Worm (Caenorhabditis elegans) whole organism, young adult: ENCODE data around the gene tnt-2.

Experiments
- C17E4.6 ChIP-seq: fragments of 200-800 bp; sonication (Bioruptor generic); IDR thresholded peaks from 2 replicates; pipeline ENCODE4 v1.3.6; 2022; ENCODE audit warnings: missing genetic modification reagents, missing genetic modification characterization, missing compliant biosample characterization
- F52B5.7 ChIP-seq: sonication (generic microtip); optimal IDR thresholded peaks from 2 replicates; lab custom pipeline; 2016; ENCODE audit warnings: mild to moderate bottlenecking, missing genetic modification characterization, missing compliant biosample characterization
- K12H6.12 ChIP-seq: fragments of 200-800 bp; sonication (Bioruptor generic); optimal IDR thresholded peaks from 2 replicates; lab custom pipeline; 2018; ENCODE audit warnings: mild to moderate bottlenecking, missing genetic modification characterization, missing compliant biosample characterization
- Y53F4B.3 ChIP-seq: fragments of 200-800 bp; sonication (Bioruptor generic); IDR thresholded peaks from 2 replicates; pipeline ENCODE4 v1.3.6; 2022; ENCODE audit warnings: missing genetic modification reagents, missing genetic modification characterization, missing compliant biosample characterization
- Y56A3A.18 ChIP-seq: fragments of 200-800 bp; sonication (Bioruptor generic); IDR thresholded peaks from 2 replicates; pipeline ENCODE4 v1.3.6; 2022; ENCODE audit warnings: missing genetic modification reagents, missing genetic modification characterization, missing compliant biosample characterization
- Y79H2A.3 ChIP-seq: fragments of 200-800 bp; sonication (Bioruptor generic); conservative IDR thresholded peaks from 2 replicates; pipeline ENCODE4 v1.3.6; 2022; ENCODE audit warnings: missing genetic modification reagents, missing genetic modification characterization, missing compliant biosample characterization
- Y95B8A.8 ChIP-seq: fragments of 200-800 bp; sonication (Bioruptor generic); IDR thresholded peaks from 2 replicates; pipeline ENCODE4 v1.3.6; 2022; ENCODE audit warnings: missing genetic modification reagents, missing genetic modification characterization, missing compliant biosample characterization
- cebp-1 ChIP-seq, 2 experiments: fragments of 200-800 bp in 1 of 2; sonication (Bioruptor generic) in 1 of 2; sonication (generic microtip) in 1 of 2; IDR thresholded peaks in 1 of 2; optimal IDR thresholded peaks in 1 of 2; 2 replicates each; pipeline versions ENCODE4 v1.3.6 to Lab custom; 2017 to 2022; ENCODE audit warnings: missing compliant biosample characterization in 2 of 2, missing genetic modification characterization in 2 of 2, mild to moderate bottlenecking in 1 of 2, missing genetic modification reagents in 1 of 2, moderate library complexity in 1 of 2
- chd-7 ChIP-seq: sonication (generic microtip); optimal IDR thresholded peaks from 2 replicates; lab custom pipeline; 2016; ENCODE audit warnings: mild to moderate bottlenecking, missing genetic modification characterization, moderate library complexity, missing compliant biosample characterization
- dox-1 ChIP-seq: fragments of 200-800 bp; sonication (Bioruptor generic); IDR thresholded peaks from 2 replicates; pipeline ENCODE4 v1.3.6; 2022; ENCODE audit warnings: missing genetic modification reagents, missing genetic modification characterization, missing compliant biosample characterization
- let-526 ChIP-seq: fragments of 200-800 bp; sonication (Bioruptor generic); IDR thresholded peaks from 2 replicates; pipeline ENCODE4 v1.3.6; 2022; ENCODE audit warnings: missing genetic modification reagents, missing genetic modification characterization, missing compliant biosample characterization
- let-607 ChIP-seq, 2 experiments: fragments of 200-800 bp in 1 of 2; sonication (Bioruptor generic) in 1 of 2; sonication (generic microtip) in 1 of 2; optimal IDR thresholded peaks; 2 replicates each; lab custom pipeline; 2016 to 2018; ENCODE audit warnings: mild to moderate bottlenecking in 2 of 2, missing compliant biosample characterization in 2 of 2, missing genetic modification characterization in 2 of 2, moderate library complexity in 2 of 2, missing genotype in 1 of 2
- lsl-1 ChIP-seq: fragments of 200-800 bp; sonication (Bioruptor generic); optimal IDR thresholded peaks from 2 replicates; lab custom pipeline; 2018; ENCODE audit warnings: mild to moderate bottlenecking, missing genetic modification characterization, moderate library complexity, missing compliant biosample characterization
- madf-8 ChIP-seq: fragments of 200-800 bp; sonication (Bioruptor generic); conservative IDR thresholded peaks from 2 replicates; pipeline ENCODE4 v1.3.6; 2022; ENCODE audit warnings: missing genetic modification reagents, missing genetic modification characterization, missing compliant biosample characterization
- mes-4 ChIP-seq: sonication (generic microtip); optimal IDR thresholded peaks from 2 replicates; lab custom pipeline; 2016; ENCODE audit warnings: missing genotype, missing genetic modification characterization, missing compliant biosample characterization
- mxl-1 ChIP-seq: sonication (generic microtip); optimal IDR thresholded peaks from 2 replicates; lab custom pipeline; 2016; ENCODE audit warnings: missing genetic modification characterization, missing compliant biosample characterization
- nfya-2 ChIP-seq: fragments of 200-800 bp; sonication (Bioruptor generic); IDR thresholded peaks from 2 replicates; pipeline ENCODE4 v1.3.6; 2022; ENCODE audit warnings: missing genetic modification reagents, missing genetic modification characterization, missing compliant biosample characterization
- nhr-120 ChIP-seq: fragments of 200-800 bp; sonication (Bioruptor generic); IDR thresholded peaks from 2 replicates; pipeline ENCODE4 v1.3.6; 2022; ENCODE audit warnings: missing genetic modification characterization, missing compliant biosample characterization
- nhr-80 ChIP-seq: sonication (generic microtip); optimal IDR thresholded peaks from 2 replicates; lab custom pipeline; 2016; ENCODE audit warnings: missing genetic modification characterization, missing compliant biosample characterization
- nhr-90 ChIP-seq: sonication (generic microtip); optimal IDR thresholded peaks from 2 replicates; lab custom pipeline; 2016; ENCODE audit warnings: missing genotype, mild to moderate bottlenecking, missing genetic modification characterization, missing compliant biosample characterization
- sptf-2 ChIP-seq: fragments of 200-800 bp; sonication (Bioruptor generic); optimal IDR thresholded peaks from 2 replicates; lab custom pipeline; 2018; ENCODE audit warnings: mild to moderate bottlenecking, missing genetic modification characterization, missing compliant biosample characterization
- unc-62 ChIP-seq: fragments of 150-350 bp; optimal IDR thresholded peaks from 2 replicates; lab custom pipeline; 2014; ENCODE audit warnings: missing biosample characterization, missing genetic modification reagents, missing genetic modification characterization
- zim-3 ChIP-seq: sonication (generic microtip); optimal IDR thresholded peaks from 2 replicates; lab custom pipeline; 2017; ENCODE audit warnings: mild to moderate bottlenecking, missing genetic modification characterization, moderate library complexity, missing compliant biosample characterization
- ztf-22 ChIP-seq: fragments of 200-800 bp; sonication (Bioruptor generic); optimal IDR thresholded peaks from 2 replicates; lab custom pipeline; 2018; ENCODE audit warnings: mild to moderate bottlenecking, missing genetic modification characterization, moderate library complexity, missing compliant biosample characterization
- ztf-25 ChIP-seq: fragments of 200-800 bp; sonication (Bioruptor generic); IDR thresholded peaks from 2 replicates; pipeline ENCODE4 v1.3.6; 2022; ENCODE audit warnings: missing genetic modification reagents, missing genetic modification characterization, missing compliant biosample characterization
- ztf-6 ChIP-seq: fragments of 200-800 bp; sonication (Bioruptor generic); IDR thresholded peaks from 2 replicates; pipeline ENCODE4 v1.3.6; 2022; ENCODE audit warnings: missing genetic modification reagents, missing genetic modification characterization, missing compliant biosample characterization

tnt-2 gene

DNA sequence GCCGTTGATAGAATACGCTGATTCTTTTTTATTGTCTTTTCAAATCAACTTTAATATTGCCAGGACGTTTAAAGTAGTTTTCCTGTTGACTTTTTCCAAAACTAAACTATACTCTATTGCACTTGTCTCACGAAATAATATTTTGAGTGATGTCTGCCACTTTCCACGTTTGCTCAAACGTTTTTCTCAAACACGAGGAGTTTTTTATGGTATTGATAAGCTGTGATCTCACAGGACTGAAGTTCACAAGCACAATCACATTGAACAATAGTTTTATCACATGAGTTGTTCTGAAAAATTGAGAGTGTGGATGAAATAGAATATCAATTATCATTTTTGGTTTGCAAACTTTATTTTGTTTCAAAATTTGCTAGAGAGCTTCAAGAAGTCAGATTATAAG, 3.5 kb downstream of the tnt-2 start:
- TF ChIP-seq nfya-2 (GFP tag; lab: Robert Waterston, UW) = no peak
- TF ChIP-seq let-607 (tag; optimal IDR thresholded peaks at IDR 0.05; lab: Kevin White, UChicago) = peak in 1 of 2 experiments; percentile 1
- peak; percentile 67 for TF ChIP-seq nhr-80
- TF ChIP-seq ztf-22 (GFP tag; lab: Kevin White, UChicago) = peak; percentile 9
- TF ChIP-seq C17E4.6 (GFP tag; lab: Robert Waterston, UW) = no peak
- no peak for TF ChIP-seq nhr-90

DNA sequence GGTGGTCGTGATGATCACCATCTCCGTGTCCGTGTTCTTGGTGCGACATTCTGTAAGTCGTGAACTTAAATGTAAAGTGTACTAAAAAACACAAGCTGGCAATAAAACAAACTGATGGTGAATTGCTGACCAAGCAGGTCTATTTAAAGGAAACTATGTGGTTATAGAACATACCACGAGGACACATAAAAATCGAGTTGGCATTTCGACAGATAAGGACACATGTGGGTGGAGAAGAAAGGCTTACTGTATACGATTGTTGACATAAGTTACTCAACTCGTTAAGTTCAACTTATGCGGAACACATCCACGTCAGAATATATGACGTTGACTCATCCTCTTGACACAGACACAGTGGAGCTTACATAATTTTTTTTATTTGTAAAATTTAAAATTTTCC, 4.5 kb downstream of the tnt-2 start, which contains the start of gene F53A9.8:
TSS of gene F53A9.8 (minus strand) at position 49 of the 400 bp plus-strand sequence.
- TF ChIP-seq chd-7 (tag; lab: Kevin White, UChicago) (no peak), nhr-80 (peak; percentile 21), nhr-120 (GFP tag; lab: Robert Waterston, UW) (0 out of 2 replicates have a peak, but pooled peaks have one; percentile 1), dox-1 (GFP tag; lab: Robert Waterston, UW) (0 out of 2 replicates have a peak, but pooled peaks have one; percentile 9), Y53F4B.3 (GFP tag; lab: Robert Waterston, UW) (no peak), ztf-22 (GFP tag; lab: Kevin White, UChicago) (peak; percentile 28), cebp-1 (GFP tag; IDR thresholded peaks at IDR 0.05; lab: Robert Waterston, UW) (no peak), cebp-1 (tag; optimal IDR thresholded peaks at IDR 0.05; lab: Kevin White, UChicago) (peak; percentile 7)
- TF ChIP-seq, all 124 proteins: peak for 5

DNA sequence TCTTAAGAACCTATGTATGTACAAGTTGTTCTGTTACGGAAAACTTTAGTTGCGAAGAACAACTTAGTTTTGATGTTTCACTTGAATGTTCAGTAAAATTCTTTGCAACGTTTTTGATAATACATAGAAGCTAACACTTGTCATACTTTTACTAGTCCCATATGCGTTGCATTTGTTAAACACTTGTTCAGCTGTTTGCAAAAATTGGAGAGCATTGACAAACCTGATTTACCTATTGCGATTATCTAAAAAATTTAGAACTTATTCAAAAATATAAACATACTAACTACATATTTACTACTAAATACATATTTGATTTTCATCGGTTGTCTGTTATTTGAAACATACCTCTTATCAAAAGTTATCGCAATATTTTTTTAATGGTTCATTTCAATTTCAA, 5.2 kb downstream of the tnt-2 start:
- TF ChIP-seq Y56A3A.18 (GFP tag; lab: Robert Waterston, UW) = 0 out of 2 replicates have a peak, but pooled peaks have one; percentile 33
- no peak for TF ChIP-seq ztf-22 (GFP tag; lab: Kevin White, UChicago)
- no peak for TF ChIP-seq cebp-1 (GFP tag; IDR thresholded peaks at IDR 0.05; lab: Robert Waterston, UW)
- peak; percentile 7 for TF ChIP-seq cebp-1 (tag; optimal IDR thresholded peaks at IDR 0.05; lab: Kevin White, UChicago)
- 0 out of 2 replicates have a peak, but pooled peaks have one; percentile 63 for TF ChIP-seq let-526
- 0 out of 2 replicates have a peak, but pooled peaks have one; percentile 30 for TF ChIP-seq Y79H2A.3 (GFP tag; lab: Robert Waterston, UW)
- TF ChIP-seq lsl-1 (GFP tag; lab: Kevin White, UChicago) = no peak
- no peak for TF ChIP-seq nhr-80

DNA sequence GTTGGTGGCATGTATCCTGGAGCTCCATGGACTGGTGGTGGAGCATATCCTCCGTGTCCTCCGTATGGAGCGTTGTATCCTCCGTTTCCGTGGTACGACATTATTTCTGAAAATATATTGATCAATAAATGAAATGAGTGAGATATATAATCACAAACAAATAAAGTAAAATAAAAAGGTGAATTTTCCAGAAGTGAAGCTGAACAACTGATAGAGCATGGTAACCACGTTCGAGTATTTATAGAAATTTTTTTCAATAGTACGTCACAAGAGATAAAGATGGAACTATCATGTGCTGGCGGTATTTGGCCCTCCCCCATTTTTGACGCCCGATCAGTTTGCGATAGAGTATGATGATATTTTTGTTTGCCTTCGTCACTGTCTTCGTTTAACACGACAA, 6.5 kb downstream of the tnt-2 start, which contains the start of gene F53A9.7:
TSS of gene F53A9.7 (minus strand) at position 101 of the 400 bp plus-strand sequence.
- TF ChIP-seq ztf-6 (GFP tag; lab: Robert Waterston, UW) (no peak), ztf-25 (GFP tag; lab: Robert Waterston, UW) (no peak), Y95B8A.8 (GFP tag; lab: Robert Waterston, UW) (no peak), zim-3 (tag; lab: Kevin White, UChicago) (no peak), K12H6.12 (no peak), nhr-120 (GFP tag; lab: Robert Waterston, UW) (no peak)

DNA sequence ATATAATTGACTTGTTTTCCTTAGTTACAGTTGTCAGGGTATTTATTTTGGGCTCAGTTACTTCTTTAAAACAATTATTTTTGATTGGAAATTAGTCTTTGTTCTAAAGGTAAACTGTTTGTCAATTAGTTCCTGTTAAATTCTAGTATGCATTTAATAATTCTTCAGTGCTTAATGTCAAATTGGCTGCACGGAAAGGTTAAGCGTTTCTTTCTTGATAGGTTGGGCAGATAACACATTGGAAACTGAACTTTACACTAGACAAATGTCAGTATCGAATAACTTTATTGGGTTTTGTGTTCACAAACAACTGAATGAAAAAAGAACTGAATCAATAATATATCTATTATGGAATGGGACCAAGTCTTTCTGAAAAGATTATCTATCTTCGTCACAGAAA, 8.5 kb downstream of the tnt-2 start:
- TF ChIP-seq sptf-2 (GFP tag; lab: Kevin White, UChicago) = no peak
- TF ChIP-seq nhr-80 = peak; percentile 5
- TF ChIP-seq Y56A3A.18 (GFP tag; lab: Robert Waterston, UW) = no peak

DNA sequence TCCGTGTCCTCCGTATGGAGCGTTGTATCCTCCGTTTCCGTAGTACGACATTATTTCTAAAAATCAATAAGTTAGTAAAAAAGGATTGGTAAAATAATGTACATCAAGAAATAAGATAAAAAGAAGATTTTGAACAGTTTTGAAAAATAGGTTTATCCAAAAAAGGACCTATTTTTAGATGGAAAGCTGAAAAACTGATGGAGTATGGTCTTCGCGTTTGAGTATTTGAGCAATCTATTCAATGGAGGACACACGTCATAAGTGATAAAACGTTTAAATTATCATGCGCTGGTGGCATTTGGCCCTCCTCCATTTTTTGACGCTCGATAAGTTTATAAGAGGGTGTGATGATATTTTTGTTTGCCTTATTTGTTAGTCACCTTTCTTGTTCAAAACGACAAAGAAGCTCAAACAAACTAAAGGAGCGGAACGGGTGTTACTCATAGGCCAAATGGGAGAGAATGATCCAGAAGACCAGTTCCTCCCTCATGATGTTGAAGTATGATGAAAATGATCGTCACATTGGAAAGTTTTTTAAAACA, 9.5 kb downstream of the tnt-2 start, which contains the start of gene F53A9.6:
TSS of gene F53A9.6 (minus strand) at position 51 of the 542 bp plus-strand sequence.
- TF ChIP-seq nhr-80 (peak; percentile 4), F52B5.7 (no peak), madf-8 (GFP tag; lab: Robert Waterston, UW) (no peak), mes-4 (no peak)
- TF ChIP-seq, all 124 proteins: peak for 1

DNA sequence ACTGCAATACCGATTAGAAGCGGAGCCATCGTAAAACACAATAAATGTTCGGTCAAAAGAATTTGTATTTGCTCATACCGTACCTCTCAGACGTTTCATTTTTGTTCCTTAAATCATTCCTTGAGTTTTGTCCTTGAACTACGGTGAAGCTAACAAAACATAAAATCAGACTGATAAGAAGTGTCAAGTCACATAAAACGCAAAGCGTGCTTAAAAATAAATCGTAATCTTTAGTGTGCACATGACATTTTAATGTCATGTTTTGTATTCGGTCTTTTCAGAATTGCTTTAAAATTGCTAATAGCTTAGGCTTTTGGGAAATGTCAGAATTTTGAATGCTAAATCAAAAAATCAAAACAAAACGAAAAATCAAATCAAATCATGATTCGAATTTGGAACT, 10.7 kb downstream of the tnt-2 start:
- TF ChIP-seq cebp-1 (GFP tag; IDR thresholded peaks at IDR 0.05; lab: Robert Waterston, UW) (no peak), cebp-1 (tag; optimal IDR thresholded peaks at IDR 0.05; lab: Kevin White, UChicago) (peak; percentile 25), mxl-1 (tag; lab: Kevin White, UChicago) (no peak), Y56A3A.18 (GFP tag; lab: Robert Waterston, UW) (no peak), nhr-80 (peak; percentile 72), unc-62 (GFP tag; lab: Kevin White, UChicago) (peak; percentile 11)
